Worm (Caenorhabditis elegans) whole organism, mixed stage, embryonic: ENCODE results near the gene unc-8.

Experiments used
- nhr-28 ChIP-seq: fragments of 150-350 bp; optimal IDR thresholded peaks from 2 replicates; lab custom pipeline; 2014; ENCODE audit warnings: missing biosample characterization, missing genetic modification characterization
- nhr-76 ChIP-seq: sonication (generic microtip); optimal IDR thresholded peaks from 2 replicates; lab custom pipeline; 2017; ENCODE audit warnings: missing biosample characterization, missing genetic modification characterization
- ztf-11 ChIP-seq: fragments of 150-350 bp; optimal IDR thresholded peaks from 2 replicates; lab custom pipeline; 2014; ENCODE audit warnings: missing biosample characterization, missing genetic modification characterization

DNA sequence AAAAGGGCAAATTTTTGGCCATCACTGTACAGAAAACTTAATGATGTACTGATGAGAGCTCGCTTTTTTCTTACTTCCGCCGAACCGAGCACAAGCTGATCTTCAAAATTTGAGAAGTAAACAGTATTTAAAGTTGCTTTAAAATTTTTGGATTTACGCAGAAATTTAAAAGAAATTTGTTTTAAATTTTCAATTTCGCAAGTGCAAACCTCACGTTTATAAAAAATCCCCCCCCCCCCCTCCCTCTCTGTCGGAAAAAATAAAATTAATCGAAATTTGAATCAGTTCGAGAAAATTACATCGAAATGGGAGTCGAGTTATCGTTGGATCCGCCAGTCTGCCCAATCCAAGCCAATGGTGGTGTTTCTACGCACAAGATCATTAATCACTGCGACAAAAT is 43.6 kb upstream of the unc-8 start, which contains the start of gene C34D4.3:
- TF ChIP-seq nhr-76 (tag; lab: Kevin White, UChicago) = no peak
- no peak for TF ChIP-seq nhr-28
- TF ChIP-seq ztf-11 (tag; lab: Kevin White, UChicago) = no peak
